Worm (Caenorhabditis elegans): ENCODE measurements around the gene lec-10.

lec-10 gene

ce11 chrV:6514887-6515324 lies 26.0 kb upstream of the lec-10 start, which contains the start of gene dpy-11 (continued):
- TF ChIP-seq Y56A3A.18 (GFP tag; IDR thresholded peaks at IDR 0.05) (no peak; the same call in none of the 2 replicates), ztf-25 (GFP tag; IDR thresholded peaks at IDR 0.05) (no peak), K11D2.4 (GFP tag; IDR thresholded peaks at IDR 0.05) (peak; percentile 58; the same call in 1 of the 2 replicates), K12H6.12 (tag; optimal IDR thresholded peaks at IDR 0.05) (no peak), snpc-1.1 (tag; optimal IDR thresholded peaks at IDR 0.05; ENCODE audit: insufficient read depth) (no peak), hmg-1.2 (GFP tag; IDR thresholded peaks at IDR 0.05) (peak; percentile 51), ZK185.1 (tag; optimal IDR thresholded peaks at IDR 0.05; ENCODE audit: poor library complexity, severe bottlenecking) (peak; percentile 22), F57C9.4 (tag; optimal IDR thresholded peaks at IDR 0.05) (no peak), lin-40 (tag; optimal IDR thresholded peaks at IDR 0.05) (peak; percentile 33), Y53F4B.3 (GFP tag; IDR thresholded peaks at IDR 0.05) (no peak), egl-44 (GFP tag; IDR thresholded peaks at IDR 0.05) (peak; percentile 25; the same call in 1 of the 2 replicates), hsf-1 (GFP tag; IDR thresholded peaks at IDR 0.05) (peak; percentile 12; the same call in 1 of the 2 replicates)

DNA sequence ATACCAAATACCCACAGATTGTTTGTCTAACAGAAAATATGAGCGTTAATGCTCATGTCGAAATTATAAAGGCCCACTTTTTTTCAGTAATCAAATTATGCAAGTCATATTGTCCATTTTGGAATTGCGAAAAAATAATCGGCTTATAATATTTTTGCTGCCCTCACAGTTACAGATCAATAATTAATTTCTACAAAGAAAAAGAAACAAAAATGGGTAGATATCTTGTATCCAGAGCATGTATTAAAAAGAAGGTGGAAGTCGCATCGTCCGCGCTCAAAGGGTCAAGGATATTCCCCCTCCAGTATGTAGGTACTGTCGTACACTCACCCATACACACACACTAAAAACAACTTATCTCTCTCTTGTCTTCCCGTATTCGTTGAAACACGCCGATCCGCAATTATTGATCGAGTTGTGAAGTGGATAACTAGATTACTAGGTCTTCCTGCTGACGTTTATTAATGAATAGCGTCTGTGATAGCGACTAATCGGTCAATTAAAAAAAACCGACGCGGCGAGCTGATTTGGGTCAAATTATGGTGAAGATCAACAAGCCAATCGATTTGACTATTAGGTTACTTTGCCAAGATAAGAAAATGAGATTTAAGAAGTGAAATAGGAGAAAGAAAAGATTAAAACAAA lies 25.0 kb upstream of the lec-10 start:
- no peak for TF ChIP-seq sdz-38 (tag; optimal IDR thresholded peaks at IDR 0.05)
- no peak for TF ChIP-seq nfya-2 (GFP tag; IDR thresholded peaks at IDR 0.05)
- no peak for TF ChIP-seq K12H6.12 (tag; optimal IDR thresholded peaks at IDR 0.05)
- TF ChIP-seq egl-44 (GFP tag; IDR thresholded peaks at IDR 0.05): no peak
- TF ChIP-seq unc-62 (GFP tag; optimal IDR thresholded peaks at IDR 0.05): no peak
- TF ChIP-seq bed-1 (GFP tag; IDR thresholded peaks at IDR 0.05): no peak
- TF ChIP-seq Y53G8AR.9 (GFP tag; conservative IDR thresholded peaks at IDR 0.05): no peak
- TF ChIP-seq lag-1 (GFP tag; IDR thresholded peaks at IDR 0.05): no peak

ce11 chrV:6513356-6513755 lies 24.4 kb upstream of the lec-10 start:
- TF ChIP-seq rec-8 (tag; optimal IDR thresholded peaks at IDR 0.05) (no peak), let-607 (tag; optimal IDR thresholded peaks at IDR 0.05) (peak in 1 of 2 experiments; percentile 87)

DNA sequence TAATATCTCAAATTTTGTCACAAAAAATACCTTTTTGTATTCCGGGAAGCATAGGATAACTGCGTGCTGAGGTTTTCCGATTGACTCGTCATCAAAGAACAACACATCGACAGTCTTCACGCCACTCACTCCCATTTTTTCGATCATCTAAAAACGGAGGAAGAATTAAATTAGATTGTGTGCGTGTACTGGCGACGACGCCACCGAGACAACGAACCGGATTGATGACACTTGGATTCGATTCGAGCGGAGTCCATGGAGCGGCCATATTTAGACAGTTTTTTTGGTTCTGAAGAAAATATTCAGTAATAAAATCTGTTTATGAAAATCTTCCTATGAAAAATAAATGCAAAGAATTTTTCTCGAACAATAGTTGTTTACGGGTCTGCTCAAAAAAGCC lies 22.2 kb upstream of the lec-10 start, which contains the start of gene ubh-1:
TSS of gene ubh-1 (minus strand) at position 289 of the 400 bp plus-strand sequence.
- no peak for TF ChIP-seq mcd-1 (GFP tag; IDR thresholded peaks at IDR 0.05)
- no peak for TF ChIP-seq unc-130 (GFP tag; optimal IDR thresholded peaks at IDR 0.05)
- TF ChIP-seq nfyb-1 (GFP tag; IDR thresholded peaks at IDR 0.05): 0 out of 2 replicates have a peak, but pooled peaks have one; percentile 10

ce11 chrV:6510622-6511021 lies 21.7 kb upstream of the lec-10 start:
- TF ChIP-seq xnd-1 (tag; optimal IDR thresholded peaks at IDR 0.05): peak; percentile 3
- TF ChIP-seq unc-130 (GFP tag; optimal IDR thresholded peaks at IDR 0.05): no peak
- peak; percentile 49; the same call in 1 of the 2 replicates for TF ChIP-seq madf-6 (GFP tag; IDR thresholded peaks at IDR 0.05)
- peak; percentile 88 for TF ChIP-seq lsl-1 (GFP tag; optimal IDR thresholded peaks at IDR 0.05)

- no peak for TF ChIP-seq Y79H2A.3 (GFP tag; conservative IDR thresholded peaks at IDR 0.05)
- TF ChIP-seq mes-4 (tag; optimal IDR thresholded peaks at IDR 0.05): no peak
- TF ChIP-seq repo-1 (tag; optimal IDR thresholded peaks at IDR 0.05): no peak
- TF ChIP-seq pha-4 (tag; optimal IDR thresholded peaks at IDR 0.05): no peak
Observed at ce11 chrV:6509717-6510116, 20.8 kb upstream of the lec-10 start, which contains the start of gene ubh-2. Gene ubh-2 (minus strand): TSS chrV:6509817.

Data from whole organism, young adult.